Worm (Caenorhabditis elegans) whole organism, mixed stage, embryonic: Measurements from ENCODE around the gene srxa-11.

Experiments used
- M03D4.4 ChIP-seq: sonication (generic microtip); optimal IDR thresholded peaks from 2 replicates; lab custom pipeline; 2017; ENCODE audit warnings: mild to moderate bottlenecking, missing genetic modification characterization, missing compliant biosample characterization
- bed-3 ChIP-seq: fragments of 200-800 bp; sonication (Bioruptor generic); optimal IDR thresholded peaks from 3 replicates; lab custom pipeline; 2018; ENCODE audit warnings: mild to moderate bottlenecking, missing genetic modification characterization, moderate library complexity, missing compliant biosample characterization
- blmp-1 ChIP-seq: fragments of 150-350 bp; optimal IDR thresholded peaks from 2 replicates; lab custom pipeline; 2014; ENCODE audit warnings: missing biosample characterization, missing genetic modification characterization
- ceh-39 ChIP-seq: fragments of 150-350 bp; optimal IDR thresholded peaks from 2 replicates; lab custom pipeline; 2014; ENCODE audit warnings: missing biosample characterization, missing genetic modification characterization
- ceh-43 ChIP-seq: fragments of 200-800 bp; sonication (Bioruptor generic); optimal IDR thresholded peaks from 2 replicates; lab custom pipeline; 2018; ENCODE audit warnings: mild to moderate bottlenecking, missing genetic modification characterization, moderate library complexity, missing compliant biosample characterization
- ces-1 ChIP-seq: fragments of 150-350 bp; optimal IDR thresholded peaks from 2 replicates; lab custom pipeline; 2014; ENCODE audit warnings: missing biosample characterization, missing genetic modification reagents, missing genetic modification characterization
- cnd-1 ChIP-seq: fragments of 200-800 bp; sonication (Bioruptor generic); optimal IDR thresholded peaks from 2 replicates; lab custom pipeline; 2018; ENCODE audit warnings: mild to moderate bottlenecking, missing genetic modification characterization, missing compliant biosample characterization
- drap-1 ChIP-seq: fragments of 200-800 bp; sonication (Bioruptor generic); optimal IDR thresholded peaks from 3 replicates; lab custom pipeline; 2018; ENCODE audit warnings: mild to moderate bottlenecking, missing genetic modification characterization, missing compliant biosample characterization
- elt-1 ChIP-seq: sonication (generic microtip); optimal IDR thresholded peaks from 2 replicates; lab custom pipeline; 2017; ENCODE audit warnings: missing genetic modification characterization, mild to moderate bottlenecking, missing compliant biosample characterization, antibody characterized with exemption, moderate library complexity, borderline replicate concordance; ENCODE audit not compliant: insufficient read depth
- elt-3 ChIP-seq: fragments of 150-350 bp; optimal IDR thresholded peaks from 2 replicates; lab custom pipeline; 2014; ENCODE audit warnings: missing biosample characterization, missing genetic modification characterization
- flh-1 ChIP-seq: fragments of 200-800 bp; sonication (Bioruptor generic); optimal IDR thresholded peaks from 2 replicates; lab custom pipeline; 2018; ENCODE audit warnings: mild to moderate bottlenecking, missing genetic modification characterization, moderate library complexity, missing compliant biosample characterization
- ham-2 ChIP-seq: fragments of 200-800 bp; sonication (Bioruptor generic); optimal IDR thresholded peaks from 2 replicates; lab custom pipeline; 2018; ENCODE audit warnings: mild to moderate bottlenecking, missing genetic modification characterization, missing compliant biosample characterization
- hlh-1 ChIP-seq: fragments of 150-350 bp; optimal IDR thresholded peaks from 2 replicates; lab custom pipeline; 2014; ENCODE audit warnings: missing biosample characterization, missing genetic modification reagents, missing genetic modification characterization
- lin-13 ChIP-seq: fragments of 150-350 bp; optimal IDR thresholded peaks from 2 replicates; lab custom pipeline; 2014; ENCODE audit warnings: missing biosample characterization, missing genetic modification characterization
- lsy-2 ChIP-seq: fragments of 150-350 bp; optimal IDR thresholded peaks from 2 replicates; lab custom pipeline; 2014; ENCODE audit warnings: missing biosample characterization, missing genetic modification characterization
- mab-5 ChIP-seq: fragments of 150-350 bp; optimal IDR thresholded peaks from 2 replicates; lab custom pipeline; 2014; ENCODE audit warnings: missing biosample characterization, missing genetic modification characterization
- mep-1 ChIP-seq: fragments of 150-350 bp; optimal IDR thresholded peaks from 2 replicates; lab custom pipeline; 2017; ENCODE audit warnings: missing biosample characterization, missing genetic modification reagents, missing genetic modification characterization, inconsistent platforms
- mls-2 ChIP-seq: sonication (generic microtip); optimal IDR thresholded peaks from 2 replicates; lab custom pipeline; 2016; ENCODE audit warnings: mild to moderate bottlenecking, missing genetic modification characterization, moderate library complexity, missing compliant biosample characterization
- nhr-12 ChIP-seq: fragments of 150-350 bp; optimal IDR thresholded peaks from 2 replicates; lab custom pipeline; 2014; ENCODE audit warnings: missing biosample characterization, missing genetic modification characterization
- nhr-2 ChIP-seq: fragments of 150-350 bp; optimal IDR thresholded peaks from 2 replicates; lab custom pipeline; 2014; ENCODE audit warnings: missing biosample characterization, missing genetic modification characterization
- nhr-237 ChIP-seq: fragments of 150-350 bp; optimal IDR thresholded peaks from 2 replicates; lab custom pipeline; 2014; ENCODE audit warnings: missing biosample characterization, missing genetic modification characterization
- nhr-28 ChIP-seq: fragments of 150-350 bp; optimal IDR thresholded peaks from 2 replicates; lab custom pipeline; 2014; ENCODE audit warnings: missing biosample characterization, missing genetic modification characterization
- nhr-76 ChIP-seq: sonication (generic microtip); optimal IDR thresholded peaks from 2 replicates; lab custom pipeline; 2017; ENCODE audit warnings: missing biosample characterization, missing genetic modification characterization
- pha-4 ChIP-seq: fragments of 150-350 bp; optimal IDR thresholded peaks from 2 replicates; lab custom pipeline; 2018; ENCODE audit warnings: missing biosample characterization, missing genetic modification reagents, missing genetic modification characterization
- sem-2 ChIP-seq: fragments of 200-800 bp; sonication (Bioruptor generic); optimal IDR thresholded peaks from 2 replicates; lab custom pipeline; 2018; ENCODE audit warnings: mild to moderate bottlenecking, missing genetic modification characterization, missing compliant biosample characterization
- snpc-4 ChIP-seq: fragments of 150-350 bp; optimal IDR thresholded peaks from 2 replicates; lab custom pipeline; 2014; ENCODE audit warnings: missing biosample characterization, missing genetic modification characterization
- sptf-1 ChIP-seq: sonication (generic microtip); optimal IDR thresholded peaks from 2 replicates; lab custom pipeline; 2017; ENCODE audit warnings: mild to moderate bottlenecking, missing genetic modification characterization, moderate library complexity, missing compliant biosample characterization
- tbx-8 ChIP-seq: fragments of 200-800 bp; sonication (Bioruptor generic); optimal IDR thresholded peaks from 2 replicates; lab custom pipeline; 2018; ENCODE audit warnings: mild to moderate bottlenecking, missing genetic modification characterization, moderate library complexity, missing compliant biosample characterization
- unc-120 ChIP-seq: sonication (generic microtip); optimal IDR thresholded peaks from 2 replicates; lab custom pipeline; 2017; ENCODE audit warnings: missing genetic modification characterization, missing compliant biosample characterization; ENCODE audit not compliant: poor library complexity, severe bottlenecking
- unc-62 ChIP-seq: fragments of 150-350 bp; optimal IDR thresholded peaks from 2 replicates; lab custom pipeline; 2014; ENCODE audit warnings: missing biosample characterization, missing genetic modification reagents, missing genetic modification characterization
- zip-8 ChIP-seq: fragments of 150-350 bp; optimal IDR thresholded peaks from 2 replicates; lab custom pipeline; 2014; ENCODE audit warnings: missing biosample characterization, missing genetic modification characterization
- ztf-11 ChIP-seq: fragments of 150-350 bp; optimal IDR thresholded peaks from 2 replicates; lab custom pipeline; 2014; ENCODE audit warnings: missing biosample characterization, missing genetic modification characterization

Gene srxa-11

ce11 chrV:13934545-13934944 is 10.6 kb downstream of the srxa-11 start, which contains the start of gene R10D12.1:
R10D12.1 (minus strand) TSS chrV:13934645.
- no peak for TF ChIP-seq bed-3 (GFP tag; lab: Kevin White, UChicago)
- TF ChIP-seq ztf-11 (tag; lab: Kevin White, UChicago) = no peak
- no peak for TF ChIP-seq flh-1 (GFP tag; lab: Kevin White, UChicago)
- TF ChIP-seq cnd-1 (tag; lab: Kevin White, UChicago) = no peak
- no peak for TF ChIP-seq ham-2 (GFP tag; lab: Kevin White, UChicago)
- no peak for TF ChIP-seq hlh-1 (tag; lab: Kevin White, UChicago)
- TF ChIP-seq sptf-1 (tag; lab: Kevin White, UChicago) = no peak
- TF ChIP-seq lsy-2 (tag; lab: Kevin White, UChicago) = no peak
- no peak for TF ChIP-seq blmp-1
- no peak for TF ChIP-seq sem-2
- TF ChIP-seq lin-13 (tag; lab: Kevin White, UChicago) = no peak
- no peak for TF ChIP-seq pha-4 (tag; lab: Kevin White, UChicago)

ce11 chrV:13935423-13935822 is 11.5 kb downstream of the srxa-11 start:
- TF ChIP-seq elt-3 (tag; lab: Kevin White, UChicago) = peak; percentile 31
- no peak for TF ChIP-seq nhr-12 (tag; lab: Kevin White, UChicago)
- no peak for TF ChIP-seq mls-2 (tag; lab: Kevin White, UChicago)
- no peak for TF ChIP-seq flh-1 (GFP tag; lab: Kevin White, UChicago)
- no peak for TF ChIP-seq mab-5
- no peak for TF ChIP-seq hlh-1 (tag; lab: Kevin White, UChicago)

ce11 chrV:13936052-13936451 is 12.1 kb downstream of the srxa-11 start:
- no peak for TF ChIP-seq nhr-76
- TF ChIP-seq M03D4.4 (tag; lab: Kevin White, UChicago) = no peak
- TF ChIP-seq ceh-43 (GFP tag; lab: Kevin White, UChicago) = no peak
- no peak for TF ChIP-seq ham-2 (GFP tag; lab: Kevin White, UChicago)
- no peak for TF ChIP-seq nhr-12 (tag; lab: Kevin White, UChicago)
- no peak for TF ChIP-seq blmp-1
- TF ChIP-seq nhr-237 (tag; lab: Kevin White, UChicago) = no peak
- TF ChIP-seq unc-62 = no peak
- TF ChIP-seq bed-3 (GFP tag; lab: Kevin White, UChicago) = no peak
- TF ChIP-seq flh-1 (GFP tag; lab: Kevin White, UChicago) = no peak
- TF ChIP-seq nhr-28 (tag; lab: Kevin White, UChicago) = no peak
- no peak for TF ChIP-seq tbx-8 (GFP tag; lab: Kevin White, UChicago)
- TF ChIP-seq nhr-2 (tag; lab: Kevin White, UChicago) = no peak
- no peak for TF ChIP-seq lsy-2 (tag; lab: Kevin White, UChicago)
- TF ChIP-seq elt-3 (tag; lab: Kevin White, UChicago) = no peak
- TF ChIP-seq mep-1 (tag; lab: Kevin White, UChicago) = no peak

ce11 chrV:13936850-13937249 is 12.9 kb downstream of the srxa-11 start, which contains the start of gene srw-145:
srw-145 (plus strand) TSS chrV:13937150.
- TF ChIP-seq nhr-28 (tag; lab: Kevin White, UChicago) (no peak), lin-13 (tag; lab: Kevin White, UChicago) (no peak), mls-2 (tag; lab: Kevin White, UChicago) (no peak), ceh-39 (tag; lab: Kevin White, UChicago) (no peak), ham-2 (GFP tag; lab: Kevin White, UChicago) (no peak), mab-5 (no peak), ceh-43 (GFP tag; lab: Kevin White, UChicago) (no peak), elt-1 (no peak), pha-4 (tag; lab: Kevin White, UChicago) (no peak), nhr-12 (tag; lab: Kevin White, UChicago) (no peak), unc-120 (tag; lab: Kevin White, UChicago) (no peak), lsy-2 (tag; lab: Kevin White, UChicago) (no peak), ces-1 (no peak), sptf-1 (tag; lab: Kevin White, UChicago) (no peak), zip-8 (no peak), hlh-1 (tag; lab: Kevin White, UChicago) (no peak), flh-1 (GFP tag; lab: Kevin White, UChicago) (no peak), ztf-11 (tag; lab: Kevin White, UChicago) (no peak)
- TF ChIP-seq, all 35 proteins: peak for 0

- TF ChIP-seq blmp-1 (no peak), nhr-237 (tag; lab: Kevin White, UChicago) (no peak), hlh-1 (tag; lab: Kevin White, UChicago) (no peak), snpc-4 (tag; lab: Kevin White, UChicago) (no peak), ceh-43 (GFP tag; lab: Kevin White, UChicago) (no peak), ceh-39 (tag; lab: Kevin White, UChicago) (no peak), sptf-1 (tag; lab: Kevin White, UChicago) (no peak), ces-1 (no peak), mep-1 (tag; lab: Kevin White, UChicago) (no peak), pha-4 (tag; lab: Kevin White, UChicago) (no peak), mls-2 (tag; lab: Kevin White, UChicago) (no peak), nhr-2 (tag; lab: Kevin White, UChicago) (no peak), nhr-12 (tag; lab: Kevin White, UChicago) (no peak), zip-8 (no peak), lin-13 (tag; lab: Kevin White, UChicago) (no peak), drap-1 (GFP tag; lab: Kevin White, UChicago) (no peak), sem-2 (no peak)
Measured at ce11 chrV:13942082-13942481, 18.1 kb downstream of the srxa-11 start, which contains the start of gene dpr-1. dpr-1 (minus strand) TSS chrV:13942182.
